Fruit fly (Drosophila melanogaster): ENCODE results near the gene Cbs.

- peak; percentile 59 for TF ChIP-seq CG17361 (GFP tag; IDR thresholded peaks at IDR 0.05)
- peak; percentile 26 for TF ChIP-seq Dp (GFP tag; optimal IDR thresholded peaks at IDR 0.05)
- TF ChIP-seq fd64A (GFP tag; optimal IDR thresholded peaks at IDR 0.05), result peak; percentile 80
- TF ChIP-seq Hey (tag; optimal IDR thresholded peaks at IDR 0.05), result peak; percentile 75
- TF ChIP-seq lbe (GFP tag; optimal IDR thresholded peaks at IDR 0.05), result peak; percentile 50
Observed at dm6 chrX:21053099-21053715, 8.3 kb downstream of the Cbs start.

All from whole organism, embryonic.